Fruit fly (Drosophila melanogaster) whole organism, embryonic: Measurements from ENCODE around the gene IntS9.

Experiments
- Blimp-1 ChIP-seq: fragments of 200-800 bp; sonication (Bioruptor generic); optimal IDR thresholded peaks from 3 replicates; lab custom pipeline; 2018; ENCODE audit warnings: missing biosample characterization, missing genetic modification characterization, mild to moderate bottlenecking, moderate library complexity, missing genetic modification reagents
- CG1024 ChIP-seq: fragments of 200-800 bp; sonication (Bioruptor generic); IDR thresholded peaks from 2 replicates; pipeline ENCODE4 v1.3.6; 2022; ENCODE audit warnings: missing biosample characterization, missing genetic modification characterization
- CG10267 ChIP-seq: fragments of 200-800 bp; sonication (Bioruptor generic); optimal IDR thresholded peaks from 2 replicates; lab custom pipeline; 2018; ENCODE audit warnings: missing biosample characterization, mild to moderate bottlenecking, missing genetic modification characterization, moderate library complexity
- CG11085 ChIP-seq: fragments of 200-800 bp; sonication (Bioruptor generic); IDR thresholded peaks from 2 replicates; pipeline ENCODE4 v1.3.6; 2022; ENCODE audit warnings: missing biosample characterization, missing genetic modification characterization
- CG11456 ChIP-seq: fragments of 200-800 bp; sonication (Bioruptor generic); IDR thresholded peaks from 3 replicates; pipeline ENCODE4 v1.3.6; 2022; ENCODE audit warnings: missing biosample characterization, missing genetic modification characterization
- CG12744 ChIP-seq: fragments of 200-800 bp; sonication (Bioruptor generic); optimal IDR thresholded peaks from 2 replicates; lab custom pipeline; 2016; ENCODE audit warnings: missing biosample characterization, missing genetic modification characterization
- CG13123 ChIP-seq: fragments of 200-800 bp; sonication (Bioruptor generic); optimal IDR thresholded peaks from 2 replicates; lab custom pipeline; 2016; ENCODE audit warnings: missing biosample characterization, missing genetic modification characterization
- CG13287 ChIP-seq: fragments of 200-800 bp; sonication (Bioruptor generic); IDR thresholded peaks from 2 replicates; pipeline ENCODE4 v1.3.6; 2022; ENCODE audit warnings: missing biosample characterization, missing genetic modification characterization; ENCODE audit not compliant: partially characterized antibody
- CG14050 ChIP-seq: fragments of 200-800 bp; sonication (Bioruptor generic); IDR thresholded peaks from 3 replicates; pipeline ENCODE4 v1.3.6; 2022; ENCODE audit warnings: missing biosample characterization, missing genetic modification characterization
- CG15269 ChIP-seq: fragments of 200-800 bp; sonication (Bioruptor generic); optimal IDR thresholded peaks from 2 replicates; lab custom pipeline; 2018; ENCODE audit warnings: missing biosample characterization, mild to moderate bottlenecking, missing genetic modification characterization, moderate library complexity
- CG17359 ChIP-seq: fragments of 200-800 bp; sonication (Bioruptor generic); optimal IDR thresholded peaks from 3 replicates; lab custom pipeline; 2018; ENCODE audit warnings: missing biosample characterization, mild to moderate bottlenecking, missing genetic modification characterization, moderate library complexity
- CG17361 ChIP-seq: fragments of 200-800 bp; sonication (Bioruptor generic); IDR thresholded peaks from 3 replicates; pipeline ENCODE4 v1.3.6; 2022; ENCODE audit warnings: missing biosample characterization, missing genetic modification characterization
- CG18262 ChIP-seq: fragments of 200-800 bp; optimal IDR thresholded peaks from 3 replicates; lab custom pipeline; 2019; ENCODE audit warnings: missing biosample characterization, mild to moderate bottlenecking, missing genetic modification characterization, moderate library complexity
- CG30020 ChIP-seq: fragments of 200-800 bp; optimal IDR thresholded peaks from 2 replicates; lab custom pipeline; 2019; ENCODE audit warnings: missing biosample characterization, mild to moderate bottlenecking, missing genetic modification characterization, moderate library complexity
- CG3065 ChIP-seq: fragments of 200-800 bp; sonication (Bioruptor generic); optimal IDR thresholded peaks from 2 replicates; lab custom pipeline; 2016; ENCODE audit warnings: missing biosample characterization, missing genetic modification characterization
- CG31388 ChIP-seq: fragments of 200-800 bp; sonication (Bioruptor generic); optimal IDR thresholded peaks from 2 replicates; lab custom pipeline; 2016; ENCODE audit warnings: missing biosample characterization, missing genetic modification characterization
- CG3163 ChIP-seq: fragments of 200-800 bp; sonication (Bioruptor generic); optimal IDR thresholded peaks from 3 replicates; lab custom pipeline; 2016; ENCODE audit warnings: missing biosample characterization, missing genetic modification characterization
- CG32772 ChIP-seq: fragments of 200-800 bp; sonication (Bioruptor generic); IDR thresholded peaks from 2 replicates; pipeline ENCODE4 v1.3.6; 2022; ENCODE audit warnings: missing biosample characterization, missing genetic modification characterization
- CG4820 ChIP-seq: fragments of 200-800 bp; sonication (Bioruptor generic); optimal IDR thresholded peaks from 3 replicates; lab custom pipeline; 2016; ENCODE audit warnings: missing biosample characterization, missing genetic modification characterization
- CG6272 ChIP-seq: fragments of 200-800 bp; sonication (Bioruptor generic); IDR thresholded peaks from 2 replicates; pipeline ENCODE4 v1.3.6; 2022; ENCODE audit warnings: missing biosample characterization, missing genetic modification characterization
- CG7372 ChIP-seq: fragments of 200-800 bp; sonication (Bioruptor generic); IDR thresholded peaks from 2 replicates; pipeline ENCODE4 v1.3.6; 2022; ENCODE audit warnings: missing biosample characterization, missing genetic modification characterization
- CG7786 ChIP-seq: fragments of 200-800 bp; sonication (Bioruptor generic); optimal IDR thresholded peaks from 2 replicates; lab custom pipeline; 2016; ENCODE audit warnings: missing biosample characterization, missing genetic modification characterization
- CG9876 ChIP-seq: fragments of 200-800 bp; sonication (Bioruptor generic); optimal IDR thresholded peaks from 2 replicates; lab custom pipeline; 2016; ENCODE audit warnings: missing biosample characterization, missing genetic modification characterization
- Hand ChIP-seq: fragments of 200-800 bp; sonication (Bioruptor generic); optimal IDR thresholded peaks from 2 replicates; lab custom pipeline; 2017; ENCODE audit warnings: mild to moderate bottlenecking, missing biosample characterization, missing genetic modification reagents, missing genetic modification characterization
- Hmx ChIP-seq: fragments of 200-800 bp; sonication (Bioruptor generic); optimal IDR thresholded peaks from 2 replicates; lab custom pipeline; 2016; ENCODE audit warnings: missing biosample characterization, missing genetic modification characterization
- Jarid2 ChIP-seq: fragments of 200-800 bp; sonication (Bioruptor generic); optimal IDR thresholded peaks from 3 replicates; lab custom pipeline; 2017; ENCODE audit warnings: mild to moderate bottlenecking, missing biosample characterization, missing genetic modification reagents, missing genetic modification characterization
- Lim3 ChIP-seq: fragments of 200-800 bp; sonication (Bioruptor generic); IDR thresholded peaks from 2 replicates; pipeline ENCODE4 v1.3.6; 2022; ENCODE audit warnings: missing biosample characterization, missing genetic modification characterization
- MBD-R2 ChIP-seq: fragments of 200-800 bp; sonication (Bioruptor generic); IDR thresholded peaks from 2 replicates; pipeline ENCODE4 v1.3.6; 2022; ENCODE audit warnings: missing biosample characterization, missing genetic modification characterization
- NC2α ChIP-seq: fragments of 200-800 bp; sonication (Bioruptor generic); optimal IDR thresholded peaks from 2 replicates; lab custom pipeline; 2016; ENCODE audit warnings: missing biosample characterization, missing genetic modification characterization
- NC2β ChIP-seq: fragments of 200-800 bp; sonication (Bioruptor generic); optimal IDR thresholded peaks from 2 replicates; lab custom pipeline; 2016; ENCODE audit warnings: missing biosample characterization, missing genetic modification characterization
- Poxn ChIP-seq: fragments of 200-800 bp; sonication (Bioruptor generic); IDR thresholded peaks from 2 replicates; pipeline ENCODE4 v1.3.6; 2022; ENCODE audit warnings: missing biosample characterization, missing genetic modification characterization
- Ravus ChIP-seq: fragments of 200-800 bp; sonication (Bioruptor generic); IDR thresholded peaks from 2 replicates; pipeline ENCODE4 v1.3.6; 2022; ENCODE audit warnings: missing biosample characterization, missing genetic modification characterization
- Xrp1 ChIP-seq: fragments of 200-800 bp; sonication (Bioruptor generic); IDR thresholded peaks from 2 replicates; pipeline ENCODE4 v1.3.6; 2022; ENCODE audit warnings: missing biosample characterization, missing genetic modification characterization
- ato ChIP-seq: fragments of 200-800 bp; sonication (Bioruptor generic); IDR thresholded peaks from 2 replicates; pipeline ENCODE4 v1.3.6; 2022; ENCODE audit warnings: missing biosample characterization, missing genetic modification characterization; ENCODE audit not compliant: partially characterized antibody
- bigmax ChIP-seq: fragments of 200-800 bp; sonication (Bioruptor generic); optimal IDR thresholded peaks from 2 replicates; lab custom pipeline; 2018; ENCODE audit warnings: missing biosample characterization, mild to moderate bottlenecking, missing genetic modification characterization
- bsh ChIP-seq, 2 experiments: fragments of 200-800 bp; sonication (Bioruptor generic); optimal IDR thresholded peaks; 2 replicates each; lab custom pipeline; 2017 to 2018; ENCODE audit warnings: mild to moderate bottlenecking in 2 of 2, missing biosample characterization in 2 of 2, missing genetic modification characterization in 2 of 2, moderate library complexity in 1 of 2
- crol ChIP-seq: fragments of 200-800 bp; sonication (Bioruptor generic); IDR thresholded peaks from 2 replicates; pipeline ENCODE4 v1.3.6; 2022; ENCODE audit warnings: missing biosample characterization, missing genetic modification characterization
- dmrt99B ChIP-seq: fragments of 200-800 bp; sonication (Bioruptor generic); optimal IDR thresholded peaks from 2 replicates; lab custom pipeline; 2018; ENCODE audit warnings: missing biosample characterization, mild to moderate bottlenecking, missing genetic modification characterization, moderate library complexity
- ewg ChIP-seq: fragments of 200-800 bp; sonication (Bioruptor generic); optimal IDR thresholded peaks from 3 replicates; lab custom pipeline; 2017; ENCODE audit warnings: mild to moderate bottlenecking, missing biosample characterization, missing genetic modification reagents, missing genetic modification characterization
- her ChIP-seq: fragments of 200-800 bp; sonication (Bioruptor generic); optimal IDR thresholded peaks from 2 replicates; lab custom pipeline; 2016; ENCODE audit warnings: missing biosample characterization, missing genetic modification characterization
- insv ChIP-seq, 2 experiments: fragments of 200-800 bp; sonication (Bioruptor generic); optimal IDR thresholded peaks; 3 replicates each; lab custom pipeline; 2016 to 2018; ENCODE audit warnings: missing biosample characterization in 2 of 2, missing genetic modification characterization in 2 of 2
- lola ChIP-seq, 3 experiments: fragments of >200 bp in 2 of 3; fragments of 200-800 bp in 1 of 3; sonication (Bioruptor generic) in 1 of 3; optimal IDR thresholded peaks; 2 replicates each; lab custom pipeline; 2017 to 2019; ENCODE audit warnings: missing biosample characterization in 3 of 3, missing genetic modification characterization in 3 of 3, mild to moderate bottlenecking in 1 of 3, moderate library complexity in 1 of 3
- nom ChIP-seq: fragments of 200-800 bp; sonication (Bioruptor generic); optimal IDR thresholded peaks from 2 replicates; lab custom pipeline; 2017; ENCODE audit warnings: missing biosample characterization, missing genetic modification characterization, mild to moderate bottlenecking, moderate library complexity, missing genetic modification reagents
- onecut ChIP-seq: fragments of 200-800 bp; sonication (Bioruptor generic); IDR thresholded peaks from 2 replicates; pipeline ENCODE4 v1.3.6; 2022; ENCODE audit warnings: missing biosample characterization, missing genetic modification characterization
- sens ChIP-seq: fragments of 200-800 bp; sonication (Bioruptor generic); peaks from one replicate; lab custom pipeline; 2016; ENCODE audit warnings: missing biosample characterization, missing genetic modification characterization
- slp2 ChIP-seq: fragments of 200-800 bp; sonication (Bioruptor generic); optimal IDR thresholded peaks from 2 replicates; lab custom pipeline; 2016; ENCODE audit warnings: missing biosample characterization, missing genetic modification characterization
- so ChIP-seq: fragments of 200-800 bp; sonication (Bioruptor generic); IDR thresholded peaks from 3 replicates; pipeline ENCODE4 v1.3.6; 2022; ENCODE audit warnings: missing biosample characterization, missing genetic modification characterization
- stc ChIP-seq: fragments of 200-800 bp; sonication (Bioruptor generic); IDR thresholded peaks from 2 replicates; pipeline ENCODE4 v1.3.6; 2022; ENCODE audit warnings: missing biosample characterization, missing genetic modification characterization
- tna ChIP-seq: fragments of 200-800 bp; sonication (Bioruptor generic); IDR thresholded peaks from 2 replicates; pipeline ENCODE4 v1.3.6; 2022; ENCODE audit warnings: missing biosample characterization, missing genetic modification characterization; ENCODE audit not compliant: partially characterized antibody
- vfl ChIP-seq: fragments of 200-800 bp; sonication (Bioruptor generic); optimal IDR thresholded peaks from 2 replicates; lab custom pipeline; 2016; ENCODE audit warnings: missing biosample characterization, missing genetic modification characterization
- yki ChIP-seq: fragments of >200 bp; optimal IDR thresholded peaks from 3 replicates; lab custom pipeline; 2018
- zen ChIP-seq: fragments of 200-800 bp; sonication (Bioruptor generic); optimal IDR thresholded peaks from 3 replicates; lab custom pipeline; 2018; ENCODE audit warnings: missing biosample characterization, mild to moderate bottlenecking, missing genetic modification characterization, moderate library complexity

IntS9 gene

dm6 chr3L:16054095-16054494 is 51.3 kb downstream of the IntS9 start:
- no peak for TF ChIP-seq CG7372 (GFP tag; lab: Robert Waterston, UW)
- TF ChIP-seq CG13123: no peak
- peak in 1 of 3 experiments; percentile 35 for TF ChIP-seq lola (GFP tag; optimal IDR thresholded peaks at IDR 0.05; lab: Kevin White, UChicago)
- peak; percentile 78 for TF ChIP-seq CG17361 (GFP tag; lab: Robert Waterston, UW)
- peak; percentile 24 for TF ChIP-seq CG17359
- peak; percentile 80 for TF ChIP-seq dmrt99B
- peak; percentile 46 for TF ChIP-seq ewg (GFP tag; lab: Kevin White, UChicago)
- TF ChIP-seq Poxn: no peak
- no peak for TF ChIP-seq ato (GFP tag; lab: Robert Waterston, UW)
- TF ChIP-seq Jarid2 (GFP tag; lab: Kevin White, UChicago): no peak
- no peak for TF ChIP-seq CG9876 (GFP tag; lab: Kevin White, UChicago)
- no peak for TF ChIP-seq CG14050
- peak; percentile 68 for TF ChIP-seq CG15269 (tag; lab: Kevin White, UChicago)
- TF ChIP-seq Blimp-1 (GFP tag; lab: Kevin White, UChicago): peak; percentile 58
- no peak for TF ChIP-seq crol
- peak; percentile 38 for TF ChIP-seq CG10267 (tag; lab: Kevin White, UChicago)
- TF ChIP-seq CG32772 (GFP tag; lab: Robert Waterston, UW): no peak
- TF ChIP-seq CG30020 (tag; lab: Kevin White, UChicago): no peak
- TF ChIP-seq yki (lab: Kevin White, UChicago): no peak
- peak; percentile 75 for TF ChIP-seq sens
- TF ChIP-seq CG31388 (GFP tag; lab: Kevin White, UChicago): no peak
- TF ChIP-seq Hand (GFP tag; lab: Kevin White, UChicago): no peak
- TF ChIP-seq CG6272 (GFP tag; lab: Robert Waterston, UW): no peak
- TF ChIP-seq NC2α (GFP tag; lab: Kevin White, UChicago): no peak
- TF ChIP-seq vfl: no peak
- TF ChIP-seq MBD-R2 (GFP tag; lab: Robert Waterston, UW): no peak
- no peak for TF ChIP-seq nom (GFP tag; lab: Kevin White, UChicago)
- TF ChIP-seq CG18262 (tag; lab: Kevin White, UChicago): peak; percentile 67
- TF ChIP-seq CG7786 (GFP tag; lab: Kevin White, UChicago): no peak
- no peak for TF ChIP-seq CG3163 (GFP tag; lab: Kevin White, UChicago)
- peak in 1 of 2 experiments; percentile 53 for TF ChIP-seq bsh (GFP tag; optimal IDR thresholded peaks at IDR 0.05; lab: Kevin White, UChicago)
- TF ChIP-seq CG11085 (GFP tag; lab: Robert Waterston, UW): no peak
- no peak for TF ChIP-seq bigmax (GFP tag; lab: Kevin White, UChicago)
- no peak for TF ChIP-seq slp2
- no peak for TF ChIP-seq CG3065 (GFP tag; lab: Kevin White, UChicago)
- no peak for TF ChIP-seq NC2β
- TF ChIP-seq CG4820 (GFP tag; lab: Kevin White, UChicago): peak; percentile 13
- no peak for TF ChIP-seq Lim3 (GFP tag; lab: Robert Waterston, UW)
- TF ChIP-seq so (GFP tag; lab: Robert Waterston, UW): no peak
- TF ChIP-seq stc: peak; percentile 26; the same call in 1 of the 2 replicates
- no peak for TF ChIP-seq Ravus (GFP tag; lab: Robert Waterston, UW)
- no peak for TF ChIP-seq onecut
- TF ChIP-seq her (GFP tag; lab: Kevin White, UChicago): no peak
- TF ChIP-seq Hmx (GFP tag; lab: Kevin White, UChicago): no peak
- 0 out of 2 replicates have a peak, but pooled peaks have one; percentile 44 for TF ChIP-seq Xrp1 (GFP tag; lab: Robert Waterston, UW)
- TF ChIP-seq CG1024 (GFP tag; lab: Robert Waterston, UW): 0 out of 2 replicates have a peak, but pooled peaks have one; percentile 21
- no peak for TF ChIP-seq CG12744 (GFP tag; lab: Kevin White, UChicago)
- TF ChIP-seq zen: no peak
- TF ChIP-seq tna: no peak
- TF ChIP-seq insv (GFP tag; optimal IDR thresholded peaks at IDR 0.05; lab: Kevin White, UChicago): no peak
- no peak for TF ChIP-seq CG13287
- TF ChIP-seq CG11456 (GFP tag; lab: Robert Waterston, UW): no peak
